Fruit fly (Drosophila melanogaster): Measurements from ENCODE around the gene CG3407.

The CG3407 gene

DNA sequence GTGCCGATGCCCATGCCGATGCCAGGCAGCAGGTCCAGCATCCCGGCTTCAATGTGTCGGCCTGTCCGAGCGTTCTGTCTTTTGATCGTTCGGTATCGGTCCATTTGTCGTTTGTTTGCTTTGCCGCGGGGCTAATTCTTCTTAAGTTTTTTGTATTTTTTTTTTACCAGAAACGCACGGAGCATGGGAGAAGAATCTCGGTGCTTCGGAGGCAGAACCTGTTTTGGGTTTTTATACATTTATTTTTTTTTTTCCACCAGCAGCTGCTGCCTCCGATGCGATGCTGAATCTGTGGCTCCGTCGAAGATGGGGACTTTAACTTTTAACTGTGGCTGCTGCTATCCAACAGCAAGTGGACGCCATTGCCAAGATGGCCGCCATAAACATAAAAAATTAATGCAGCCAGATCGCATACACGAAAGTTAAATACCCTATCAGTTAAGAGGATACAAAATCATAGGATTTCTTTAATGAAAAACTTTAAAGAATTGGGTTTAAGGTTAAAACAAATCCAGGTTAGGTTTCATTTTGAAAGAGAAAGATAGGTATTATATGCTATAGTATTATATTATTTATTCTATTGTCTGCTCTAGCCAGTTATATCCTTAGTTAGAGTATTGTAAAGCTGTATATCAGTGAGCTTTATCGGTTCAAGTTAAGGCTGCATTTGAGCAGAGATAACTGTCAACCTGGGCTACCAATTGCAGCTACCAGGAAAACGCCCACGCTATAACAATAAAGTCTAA, 31.9 kb downstream of the CG3407 start (continued):
- no peak for TF ChIP-seq CrebB (tag; optimal IDR thresholded peaks at IDR 0.05)
- no peak for TF ChIP-seq CG18262 (tag; optimal IDR thresholded peaks at IDR 0.05)
- TF ChIP-seq CG2129 (GFP tag; IDR thresholded peaks at IDR 0.05; ENCODE audit: partially characterized antibody): no peak
- TF ChIP-seq CG31224 (GFP tag; IDR thresholded peaks at IDR 0.05): no peak
- TF ChIP-seq CG7786 (GFP tag; optimal IDR thresholded peaks at IDR 0.05): no peak
- TF ChIP-seq aop (GFP tag; IDR thresholded peaks at IDR 0.05): no peak
- no peak for TF ChIP-seq ase (GFP tag; IDR thresholded peaks at IDR 0.05)
- TF ChIP-seq CG17802 (tag; optimal IDR thresholded peaks at IDR 0.05): no peak
- TF ChIP-seq CG11085 (GFP tag; IDR thresholded peaks at IDR 0.05): no peak
- no peak for TF ChIP-seq wdn (GFP tag; IDR thresholded peaks at IDR 0.05)
- no peak for TF ChIP-seq Hand (GFP tag; optimal IDR thresholded peaks at IDR 0.05)
- no peak for TF ChIP-seq CG3065 (GFP tag; optimal IDR thresholded peaks at IDR 0.05)
- TF ChIP-seq BEAF-32 (GFP tag; optimal IDR thresholded peaks at IDR 0.05): no peak
- no peak for TF ChIP-seq Jarid2 (GFP tag; optimal IDR thresholded peaks at IDR 0.05)
- no peak for TF ChIP-seq CG10147 (GFP tag; optimal IDR thresholded peaks at IDR 0.05)
- no peak for TF ChIP-seq CG7357 (GFP tag; IDR thresholded peaks at IDR 0.05)
- TF ChIP-seq zen (tag; optimal IDR thresholded peaks at IDR 0.05): no peak
- peak; percentile 27; the same call in 1 of the 2 replicates for TF ChIP-seq esg (GFP tag; conservative IDR thresholded peaks at IDR 0.05)
- TF ChIP-seq phol (tag; optimal IDR thresholded peaks at IDR 0.05): peak; percentile 18
- no peak for TF ChIP-seq fd3F (GFP tag; optimal IDR thresholded peaks at IDR 0.05)
- TF ChIP-seq HmgZ (tag; optimal IDR thresholded peaks at IDR 0.05): no peak
- 0 out of 3 replicates have a peak, but pooled peaks have one; percentile 23 for TF ChIP-seq CG34422 (GFP tag; IDR thresholded peaks at IDR 0.05)
- no peak for TF ChIP-seq CG1647 (GFP tag; optimal IDR thresholded peaks at IDR 0.05)
- TF ChIP-seq pnt (GFP tag; optimal IDR thresholded peaks at IDR 0.05): no peak
- TF ChIP-seq Neu2 (GFP tag; optimal IDR thresholded peaks at IDR 0.05; ENCODE audit: borderline replicate concordance): no peak
- TF ChIP-seq Sox100B (GFP tag; optimal IDR thresholded peaks at IDR 0.05): no peak
- TF ChIP-seq CG10366 (GFP tag; IDR thresholded peaks at IDR 0.05): peak; percentile 25; the same call in 1 of the 2 replicates
- TF ChIP-seq CG12236 (GFP tag; optimal IDR thresholded peaks at IDR 0.05): no peak
- TF ChIP-seq Myb (GFP tag; optimal IDR thresholded peaks at IDR 0.05): no peak
- TF ChIP-seq Ada2b (GFP tag; IDR thresholded peaks at IDR 0.05): no peak
- TF ChIP-seq PHDP (tag; optimal IDR thresholded peaks at IDR 0.05): peak; percentile 45
- TF ChIP-seq jumu (GFP tag; optimal IDR thresholded peaks at IDR 0.05): no peak
- TF ChIP-seq CG2199 (GFP tag; IDR thresholded peaks at IDR 0.05): no peak
- peak; percentile 81 for TF ChIP-seq D19A (tag; optimal IDR thresholded peaks at IDR 0.05)
- no peak for TF ChIP-seq cwo (GFP tag; optimal IDR thresholded peaks at IDR 0.05)
- TF ChIP-seq disco-r (GFP tag; optimal IDR thresholded peaks at IDR 0.05): no peak
- TF ChIP-seq gcm2 (GFP tag; optimal IDR thresholded peaks at IDR 0.05): no peak
- no peak for TF ChIP-seq Sry-β (GFP tag; optimal IDR thresholded peaks at IDR 0.05)
- no peak for TF ChIP-seq Mrtf (GFP tag; IDR thresholded peaks at IDR 0.05)
- no peak for TF ChIP-seq CG17361 (GFP tag; IDR thresholded peaks at IDR 0.05)
- TF ChIP-seq zen2 (GFP tag; IDR thresholded peaks at IDR 0.05; ENCODE audit: partially characterized antibody): no peak
- no peak for TF ChIP-seq cato (GFP tag; optimal IDR thresholded peaks at IDR 0.05; ENCODE audit: borderline replicate concordance)
- TF ChIP-seq NK7.1 (GFP tag; optimal IDR thresholded peaks at IDR 0.05): no peak
- TF ChIP-seq stc (GFP tag; IDR thresholded peaks at IDR 0.05): 0 out of 2 replicates have a peak, but pooled peaks have one; percentile 31
- no peak for TF ChIP-seq TFAM (GFP tag; optimal IDR thresholded peaks at IDR 0.05)
- no peak for TF ChIP-seq shn (GFP tag; optimal IDR thresholded peaks at IDR 0.05)
- no peak for TF ChIP-seq mam (GFP tag; optimal IDR thresholded peaks at IDR 0.05)
- no peak for TF ChIP-seq CG18011 (GFP tag; optimal IDR thresholded peaks at IDR 0.05)
- TF ChIP-seq B-H1 (GFP tag; IDR thresholded peaks at IDR 0.05): 0 out of 3 replicates have a peak, but pooled peaks have one; percentile 34
- peak; percentile 8 for TF ChIP-seq Blimp-1 (GFP tag; optimal IDR thresholded peaks at IDR 0.05)

Measured in whole organism, embryonic.